Fruit fly (Drosophila melanogaster) whole organism, embryonic: ENCODE data around the gene scpr-B.

Experiments used
- Antp ChIP-seq: fragments of 200-800 bp; sonication (Bioruptor generic); optimal IDR thresholded peaks from 3 replicates; lab custom pipeline; 2016; ENCODE audit warnings: missing biosample characterization, missing genetic modification characterization
- CG10979 ChIP-seq: fragments of 200-800 bp; sonication (Bioruptor generic); optimal IDR thresholded peaks from 2 replicates; lab custom pipeline; 2018; ENCODE audit warnings: missing biosample characterization, mild to moderate bottlenecking, missing genetic modification characterization, moderate library complexity
- CG11085 ChIP-seq: fragments of 200-800 bp; sonication (Bioruptor generic); IDR thresholded peaks from 2 replicates; pipeline ENCODE4 v1.3.6; 2022; ENCODE audit warnings: missing biosample characterization, missing genetic modification characterization
- CG11398 ChIP-seq: fragments of 200-800 bp; sonication (Bioruptor generic); optimal IDR thresholded peaks from 2 replicates; lab custom pipeline; 2016; ENCODE audit warnings: missing biosample characterization, missing genetic modification characterization
- CG11560 ChIP-seq: fragments of 200-800 bp; sonication (Bioruptor generic); IDR thresholded peaks from 3 replicates; pipeline ENCODE4 v1.3.6; 2022; ENCODE audit warnings: missing biosample characterization, missing genetic modification characterization
- CG12236 ChIP-seq: fragments of 200-800 bp; sonication (Bioruptor generic); optimal IDR thresholded peaks from 2 replicates; lab custom pipeline; 2016; ENCODE audit warnings: missing biosample characterization, missing genetic modification characterization
- CG12391 ChIP-seq: fragments of 200-800 bp; sonication (Bioruptor generic); optimal IDR thresholded peaks from 3 replicates; lab custom pipeline; 2018; ENCODE audit warnings: missing biosample characterization, mild to moderate bottlenecking, missing genetic modification characterization, moderate library complexity
- CG13296 ChIP-seq: fragments of 200-800 bp; sonication (Bioruptor generic); optimal IDR thresholded peaks from 3 replicates; lab custom pipeline; 2018; ENCODE audit warnings: missing biosample characterization, mild to moderate bottlenecking, missing genetic modification characterization
- CG14710 ChIP-seq: fragments of 200-800 bp; sonication (Bioruptor generic); optimal IDR thresholded peaks from 3 replicates; lab custom pipeline; 2019; ENCODE audit warnings: missing biosample characterization, mild to moderate bottlenecking, missing genetic modification characterization, moderate library complexity
- CG15269 ChIP-seq: fragments of 200-800 bp; sonication (Bioruptor generic); optimal IDR thresholded peaks from 2 replicates; lab custom pipeline; 2018; ENCODE audit warnings: missing biosample characterization, mild to moderate bottlenecking, missing genetic modification characterization, moderate library complexity
- CG15479 ChIP-seq: fragments of 200-800 bp; sonication (Bioruptor generic); optimal IDR thresholded peaks from 3 replicates; lab custom pipeline; 2019; ENCODE audit warnings: missing biosample characterization, mild to moderate bottlenecking, missing genetic modification characterization, moderate library complexity
- CG15514 ChIP-seq: fragments of 200-800 bp; sonication (Bioruptor generic); optimal IDR thresholded peaks from 3 replicates; lab custom pipeline; 2017; ENCODE audit warnings: missing biosample characterization, missing genetic modification characterization, mild to moderate bottlenecking, moderate library complexity, missing genetic modification reagents
- CG17829 ChIP-seq: fragments of 200-800 bp; optimal IDR thresholded peaks from 2 replicates; lab custom pipeline; 2019; ENCODE audit warnings: missing biosample characterization, mild to moderate bottlenecking, missing genetic modification characterization, moderate library complexity
- CG18262 ChIP-seq: fragments of 200-800 bp; optimal IDR thresholded peaks from 3 replicates; lab custom pipeline; 2019; ENCODE audit warnings: missing biosample characterization, mild to moderate bottlenecking, missing genetic modification characterization, moderate library complexity
- CG18619 ChIP-seq: fragments of 200-800 bp; sonication (Bioruptor generic); optimal IDR thresholded peaks from 3 replicates; lab custom pipeline; 2017; ENCODE audit warnings: missing biosample characterization, mild to moderate bottlenecking, missing genetic modification characterization
- CG32767 ChIP-seq: fragments of 200-800 bp; sonication (Bioruptor generic); IDR thresholded peaks from 2 replicates; pipeline ENCODE4 v1.3.6; 2022; ENCODE audit warnings: missing biosample characterization, missing genetic modification characterization
- CG34224 ChIP-seq: fragments of 200-800 bp; sonication (Bioruptor generic); IDR thresholded peaks from 3 replicates; pipeline ENCODE4 v1.3.6; 2022; ENCODE audit warnings: missing biosample characterization, missing genetic modification characterization; ENCODE audit not compliant: partially characterized antibody
- CG34376 ChIP-seq: fragments of 200-800 bp; sonication (Bioruptor generic); optimal IDR thresholded peaks from 2 replicates; lab custom pipeline; 2018; ENCODE audit warnings: missing biosample characterization, mild to moderate bottlenecking, missing genetic modification characterization
- CG34422 ChIP-seq: fragments of 200-800 bp; sonication (Bioruptor generic); IDR thresholded peaks from 3 replicates; pipeline ENCODE4 v1.3.6; 2022; ENCODE audit warnings: missing biosample characterization, missing genetic modification characterization
- CG3726 ChIP-seq: fragments of 200-800 bp; sonication (Bioruptor generic); IDR thresholded peaks from 3 replicates; pipeline ENCODE4, ENCODE4 v1.3.6; 2022; ENCODE audit warnings: missing biosample characterization, missing genetic modification characterization
- CG5953 ChIP-seq: fragments of 200-800 bp; sonication (Bioruptor generic); IDR thresholded peaks from 2 replicates; pipeline ENCODE4 v1.3.6; 2022; ENCODE audit warnings: missing biosample characterization, missing genetic modification characterization
- CG8359 ChIP-seq: fragments of 200-800 bp; sonication (Bioruptor generic); optimal IDR thresholded peaks from 2 replicates; lab custom pipeline; 2017; ENCODE audit warnings: missing biosample characterization, mild to moderate bottlenecking, missing genetic modification characterization, borderline replicate concordance
- CG8924 ChIP-seq: fragments of 200-800 bp; optimal IDR thresholded peaks from 3 replicates; lab custom pipeline; 2019; ENCODE audit warnings: missing biosample characterization, mild to moderate bottlenecking, missing genetic modification characterization, moderate library complexity
- CoRest ChIP-seq: fragments of 200-800 bp; sonication (Bioruptor generic); optimal IDR thresholded peaks from 3 replicates; lab custom pipeline; 2018; ENCODE audit warnings: missing biosample characterization, mild to moderate bottlenecking, missing genetic modification characterization, moderate library complexity
- Dek ChIP-seq: fragments of 200-800 bp; sonication (Bioruptor generic); optimal IDR thresholded peaks from 3 replicates; lab custom pipeline; 2019; ENCODE audit warnings: missing biosample characterization, mild to moderate bottlenecking, missing genetic modification characterization, moderate library complexity
- Dip3 ChIP-seq: fragments of 200-800 bp; sonication (Bioruptor generic); optimal IDR thresholded peaks from 3 replicates; lab custom pipeline; 2016; ENCODE audit warnings: missing biosample characterization, missing genetic modification characterization
- Dll ChIP-seq: fragments of 200-800 bp; sonication (Bioruptor generic); IDR thresholded peaks from 4 replicates; pipeline ENCODE4 v1.3.6; 2022; ENCODE audit warnings: missing biosample characterization, missing genetic modification characterization; ENCODE audit not compliant: partially characterized antibody
- Doc3 ChIP-seq: fragments of 200-800 bp; sonication (Bioruptor generic); IDR thresholded peaks from 3 replicates; pipeline ENCODE4 v1.3.6; 2022; ENCODE audit warnings: missing biosample characterization, missing genetic modification characterization; ENCODE audit not compliant: partially characterized antibody
- E2f2 ChIP-seq: fragments of 200-800 bp; sonication (Bioruptor generic); IDR thresholded peaks from 2 replicates; pipeline ENCODE4 v1.3.6; 2022; ENCODE audit warnings: missing biosample characterization, missing genetic modification characterization
- Fer2 ChIP-seq: fragments of 200-800 bp; sonication (Bioruptor generic); optimal IDR thresholded peaks from 2 replicates; lab custom pipeline; 2018; ENCODE audit warnings: missing biosample characterization, mild to moderate bottlenecking, missing genetic modification characterization, moderate library complexity
- MBD-R2 ChIP-seq: fragments of 200-800 bp; sonication (Bioruptor generic); IDR thresholded peaks from 2 replicates; pipeline ENCODE4 v1.3.6; 2022; ENCODE audit warnings: missing biosample characterization, missing genetic modification characterization
- Med ChIP-seq: fragments of 200-800 bp; sonication (Bioruptor generic); peaks from one replicate; lab custom pipeline; 2016; ENCODE audit warnings: missing biosample characterization, missing genetic modification characterization, mild to moderate bottlenecking, inconsistent platforms, moderate library complexity
- PHDP ChIP-seq: fragments of 200-800 bp; sonication (Bioruptor generic); optimal IDR thresholded peaks from 3 replicates; lab custom pipeline; 2018; ENCODE audit warnings: missing biosample characterization, mild to moderate bottlenecking, missing genetic modification characterization, moderate library complexity
- Vsx1 ChIP-seq: fragments of 200-800 bp; sonication (Bioruptor generic); optimal IDR thresholded peaks from 2 replicates; lab custom pipeline; 2017; ENCODE audit warnings: missing biosample characterization, mild to moderate bottlenecking, missing genetic modification characterization, missing genetic modification reagents
- ac ChIP-seq: fragments of 200-800 bp; sonication (Bioruptor generic); optimal IDR thresholded peaks from 3 replicates; lab custom pipeline; 2017; ENCODE audit warnings: missing biosample characterization, mild to moderate bottlenecking, missing genetic modification characterization
- ash1 ChIP-seq: fragments of 200-800 bp; sonication (Bioruptor generic); optimal IDR thresholded peaks from 2 replicates; lab custom pipeline; 2018; ENCODE audit warnings: missing biosample characterization, mild to moderate bottlenecking, missing genetic modification characterization
- chif ChIP-seq, 2 experiments: fragments of 200-800 bp; sonication (Bioruptor generic); optimal IDR thresholded peaks; 3 replicates each; lab custom pipeline; 2016; ENCODE audit warnings: missing biosample characterization in 2 of 2, missing genetic modification characterization in 2 of 2
- chm ChIP-seq: fragments of 200-800 bp; sonication (Bioruptor generic); IDR thresholded peaks from 2 replicates; pipeline ENCODE4 v1.3.6; 2022; ENCODE audit warnings: missing biosample characterization, missing genetic modification characterization
- gcm ChIP-seq: fragments of 200-800 bp; sonication (Bioruptor generic); optimal IDR thresholded peaks from 2 replicates; lab custom pipeline; 2019; ENCODE audit warnings: missing biosample characterization, mild to moderate bottlenecking, missing genetic modification characterization, moderate library complexity
- gem ChIP-seq: fragments of 200-800 bp; sonication (Bioruptor generic); optimal IDR thresholded peaks from 2 replicates; lab custom pipeline; 2019; ENCODE audit warnings: missing biosample characterization, mild to moderate bottlenecking, missing genetic modification characterization, moderate library complexity
- grau ChIP-seq: fragments of 200-800 bp; optimal IDR thresholded peaks from 3 replicates; lab custom pipeline; 2019; ENCODE audit warnings: missing biosample characterization, mild to moderate bottlenecking, missing genetic modification characterization, moderate library complexity
- gro ChIP-seq: fragments of 200-800 bp; sonication (Bioruptor generic); optimal IDR thresholded peaks from 2 replicates; lab custom pipeline; 2016; ENCODE audit warnings: missing biosample characterization, missing genetic modification characterization
- kay ChIP-seq: fragments of 200-800 bp; sonication (Bioruptor generic); optimal IDR thresholded peaks from 2 replicates; lab custom pipeline; 2016; ENCODE audit warnings: missing biosample characterization, missing genetic modification characterization
- lola ChIP-seq, 3 experiments: fragments of >200 bp in 2 of 3; fragments of 200-800 bp in 1 of 3; sonication (Bioruptor generic) in 1 of 3; optimal IDR thresholded peaks; 2 replicates each; lab custom pipeline; 2017 to 2019; ENCODE audit warnings: missing biosample characterization in 3 of 3, missing genetic modification characterization in 3 of 3, mild to moderate bottlenecking in 1 of 3, moderate library complexity in 1 of 3
- mam ChIP-seq: fragments of 200-800 bp; sonication (Bioruptor generic); optimal IDR thresholded peaks from 3 replicates; lab custom pipeline; 2016; ENCODE audit warnings: missing biosample characterization, missing genetic modification characterization
- ranshi ChIP-seq: fragments of 200-800 bp; sonication (Bioruptor generic); IDR thresholded peaks from 2 replicates; pipeline ENCODE4 v1.3.6; 2022; ENCODE audit warnings: missing biosample characterization, missing genetic modification characterization
- row ChIP-seq: fragments of 200-800 bp; sonication (Bioruptor generic); IDR thresholded peaks from 3 replicates; pipeline ENCODE4 v1.3.6; 2022; ENCODE audit warnings: missing biosample characterization, missing genetic modification characterization
- shn ChIP-seq: fragments of 200-800 bp; sonication (Bioruptor generic); optimal IDR thresholded peaks from 3 replicates; lab custom pipeline; 2016; ENCODE audit warnings: missing biosample characterization, missing genetic modification characterization
- trh ChIP-seq: fragments of 200-800 bp; sonication (Bioruptor generic); optimal IDR thresholded peaks from 2 replicates; lab custom pipeline; 2016; ENCODE audit warnings: missing biosample characterization, missing genetic modification characterization
- ttk ChIP-seq: fragments of 200-800 bp; sonication (Bioruptor generic); IDR thresholded peaks from 2 replicates; pipeline ENCODE4 v2.1.2; 2022; ENCODE audit warnings: missing biosample characterization, missing genetic modification characterization

Gene scpr-B

dm6 chr3R:11200885-11201421 lies 39.8 kb downstream of the scpr-B start (continued):
- TF ChIP-seq gem (peak; percentile 82), Antp (GFP tag; lab: Kevin White, UChicago) (no peak), E2f2 (peak; percentile 19; the same call in 1 of the 2 replicates), ranshi (GFP tag; lab: Robert Waterston, UW) (0 out of 2 replicates have a peak, but pooled peaks have one; percentile 63), CG15269 (tag; lab: Kevin White, UChicago) (peak; percentile 76), CG11398 (GFP tag; lab: Kevin White, UChicago) (no peak), MBD-R2 (no peak), gcm (GFP tag; lab: Kevin White, UChicago) (no peak), CG18262 (tag; lab: Kevin White, UChicago) (peak; percentile 50), CoRest (peak; percentile 62), Vsx1 (GFP tag; lab: Kevin White, UChicago) (no peak), CG12236 (GFP tag; lab: Kevin White, UChicago) (no peak), Dip3 (peak; percentile 39), CG34422 (0 out of 3 replicates have a peak, but pooled peaks have one; percentile 9), ttk (GFP tag; lab: Robert Waterston, UW) (peak; percentile 52), CG11560 (tag; lab: Robert Waterston, UW) (no peak), CG3726 (GFP tag; lab: Robert Waterston, UW) (no peak), CG11085 (GFP tag; lab: Robert Waterston, UW) (no peak), PHDP (tag; lab: Kevin White, UChicago) (peak; percentile 66), CG8924 (tag; lab: Kevin White, UChicago) (peak; percentile 58), ash1 (GFP tag; lab: Kevin White, UChicago) (no peak), CG10979 (tag; lab: Kevin White, UChicago) (peak; percentile 18), lola (GFP tag; optimal IDR thresholded peaks at IDR 0.05; lab: Kevin White, UChicago) (no peak), CG18619 (GFP tag; lab: Kevin White, UChicago) (peak; percentile 56), CG15479 (no peak), CG5953 (no peak), CG8359 (GFP tag; lab: Kevin White, UChicago) (no peak), CG17829 (no peak), gro (no peak), mam (GFP tag; lab: Kevin White, UChicago) (peak; percentile 38), row (GFP tag; lab: Robert Waterston, UW) (peak; percentile 92), Dll (GFP tag; lab: Robert Waterston, UW) (no peak), CG34376 (GFP tag; lab: Kevin White, UChicago) (peak; percentile 49), trh (no peak), ac (GFP tag; lab: Kevin White, UChicago) (no peak), CG15514 (peak; percentile 54), kay (GFP tag; lab: Kevin White, UChicago) (peak; percentile 53), CG32767 (peak; percentile 46; the same call in 1 of the 2 replicates), Doc3 (GFP tag; lab: Robert Waterston, UW) (no peak), Med (GFP tag; lab: Kevin White, UChicago) (peak; percentile 77), grau (tag; lab: Kevin White, UChicago) (peak; percentile 79), chif (GFP tag; optimal IDR thresholded peaks at IDR 0.05; lab: Kevin White, UChicago) (no peak), Dek (peak; percentile 75), CG13296 (no peak), CG34224 (no peak), shn (no peak), chm (no peak), CG12391 (tag; lab: Kevin White, UChicago) (peak; percentile 60), CG14710 (tag; lab: Kevin White, UChicago) (no peak), Fer2 (no peak)
